Fruit fly (Drosophila melanogaster) whole organism, embryonic: Measurements from ENCODE around the gene CG10068.

Experiments
- Ada2b ChIP-seq: fragments of 200-800 bp; sonication (Bioruptor generic); IDR thresholded peaks from 2 replicates; pipeline ENCODE4 v1.3.6; 2022; ENCODE audit warnings: missing biosample characterization, missing genetic modification characterization
- Awh ChIP-seq: fragments of 200-800 bp; sonication (Bioruptor generic); IDR thresholded peaks from 2 replicates; pipeline ENCODE4, ENCODE4 v1.3.6; 2022; ENCODE audit warnings: missing biosample characterization, missing genetic modification characterization
- Bgb ChIP-seq: fragments of 200-800 bp; sonication (Bioruptor generic); IDR thresholded peaks from 2 replicates; pipeline ENCODE4 v1.3.6; 2022; ENCODE audit warnings: missing biosample characterization, missing genetic modification characterization; ENCODE audit not compliant: partially characterized antibody
- Blimp-1 ChIP-seq: fragments of 200-800 bp; sonication (Bioruptor generic); optimal IDR thresholded peaks from 3 replicates; lab custom pipeline; 2018; ENCODE audit warnings: missing biosample characterization, missing genetic modification characterization, mild to moderate bottlenecking, moderate library complexity, missing genetic modification reagents
- CG11398 ChIP-seq: fragments of 200-800 bp; sonication (Bioruptor generic); optimal IDR thresholded peaks from 2 replicates; lab custom pipeline; 2016; ENCODE audit warnings: missing biosample characterization, missing genetic modification characterization
- CG13894 ChIP-seq: fragments of 200-800 bp; sonication (Bioruptor generic); optimal IDR thresholded peaks from 3 replicates; lab custom pipeline; 2018; ENCODE audit warnings: missing biosample characterization, mild to moderate bottlenecking, missing genetic modification characterization, moderate library complexity
- CG15514 ChIP-seq: fragments of 200-800 bp; sonication (Bioruptor generic); optimal IDR thresholded peaks from 3 replicates; lab custom pipeline; 2017; ENCODE audit warnings: missing biosample characterization, missing genetic modification characterization, mild to moderate bottlenecking, moderate library complexity, missing genetic modification reagents
- CG18764 ChIP-seq: fragments of 200-800 bp; sonication (Bioruptor generic); optimal IDR thresholded peaks from 3 replicates; lab custom pipeline; 2016; ENCODE audit warnings: missing biosample characterization, missing genetic modification characterization
- CG33213 ChIP-seq: fragments of 200-800 bp; sonication (Bioruptor generic); optimal IDR thresholded peaks from 3 replicates; lab custom pipeline; 2016; ENCODE audit warnings: missing biosample characterization, missing genetic modification characterization
- CG42726 ChIP-seq: fragments of 200-800 bp; sonication (Bioruptor generic); IDR thresholded peaks from 2 replicates; pipeline ENCODE4 v1.3.6; 2022; ENCODE audit warnings: missing biosample characterization, missing genetic modification characterization; ENCODE audit not compliant: partially characterized antibody
- CG6175 ChIP-seq: fragments of 200-800 bp; sonication (Bioruptor generic); IDR thresholded peaks from 3 replicates; pipeline ENCODE4 v1.3.6; 2022; ENCODE audit warnings: missing biosample characterization, missing genetic modification characterization
- CG6654 ChIP-seq: fragments of 200-800 bp; sonication (Bioruptor generic); optimal IDR thresholded peaks from 2 replicates; lab custom pipeline; 2017; ENCODE audit warnings: missing biosample characterization, mild to moderate bottlenecking, missing genetic modification characterization
- CG8388 ChIP-seq: fragments of 200-800 bp; sonication (Bioruptor generic); optimal IDR thresholded peaks from 2 replicates; lab custom pipeline; 2019; ENCODE audit warnings: missing biosample characterization, mild to moderate bottlenecking, missing genetic modification characterization, moderate library complexity
- CG9727 ChIP-seq: fragments of 200-800 bp; sonication (Bioruptor generic); optimal IDR thresholded peaks from 3 replicates; lab custom pipeline; 2017; ENCODE audit warnings: missing biosample characterization, mild to moderate bottlenecking, missing genetic modification characterization
- CG9876 ChIP-seq: fragments of 200-800 bp; sonication (Bioruptor generic); optimal IDR thresholded peaks from 2 replicates; lab custom pipeline; 2016; ENCODE audit warnings: missing biosample characterization, missing genetic modification characterization
- CG9932 ChIP-seq: fragments of 200-800 bp; sonication (Bioruptor generic); IDR thresholded peaks from 2 replicates; pipeline ENCODE4 v1.3.6; 2022; ENCODE audit warnings: missing biosample characterization, missing genetic modification characterization
- CoRest ChIP-seq: fragments of 200-800 bp; sonication (Bioruptor generic); optimal IDR thresholded peaks from 3 replicates; lab custom pipeline; 2018; ENCODE audit warnings: missing biosample characterization, mild to moderate bottlenecking, missing genetic modification characterization, moderate library complexity
- Dbx ChIP-seq: fragments of 200-800 bp; sonication (Bioruptor generic); IDR thresholded peaks from 3 replicates; pipeline ENCODE4 v1.3.6; 2022; ENCODE audit warnings: missing biosample characterization, missing genetic modification characterization
- Dip2 ChIP-seq: fragments of 200-800 bp; sonication (Bioruptor generic); IDR thresholded peaks from 2 replicates; pipeline ENCODE4 v1.3.6; 2022; ENCODE audit warnings: missing biosample characterization, missing genetic modification characterization
- H2.0 ChIP-seq: fragments of 200-800 bp; sonication (Bioruptor generic); IDR thresholded peaks from 2 replicates; pipeline ENCODE4 v1.3.6; 2022; ENCODE audit warnings: missing biosample characterization, missing genetic modification characterization
- Hand ChIP-seq: fragments of 200-800 bp; sonication (Bioruptor generic); optimal IDR thresholded peaks from 2 replicates; lab custom pipeline; 2017; ENCODE audit warnings: mild to moderate bottlenecking, missing biosample characterization, missing genetic modification reagents, missing genetic modification characterization
- Hr51 ChIP-seq, 2 experiments: fragments of 200-800 bp; sonication (Bioruptor generic); optimal IDR thresholded peaks; 2 replicates in 1 of 2; 3 replicates in 1 of 2; lab custom pipeline; 2016 to 2018; ENCODE audit warnings: missing biosample characterization in 2 of 2, missing genetic modification characterization in 2 of 2, mild to moderate bottlenecking in 1 of 2, moderate library complexity in 1 of 2
- NC2α ChIP-seq: fragments of 200-800 bp; sonication (Bioruptor generic); optimal IDR thresholded peaks from 2 replicates; lab custom pipeline; 2016; ENCODE audit warnings: missing biosample characterization, missing genetic modification characterization
- NFAT ChIP-seq: fragments of 200-800 bp; sonication (Bioruptor generic); IDR thresholded peaks from 2 replicates; pipeline ENCODE4 v1.3.6; 2022; ENCODE audit warnings: missing biosample characterization, missing genetic modification characterization
- Opbp ChIP-seq: fragments of 200-800 bp; sonication (Bioruptor generic); IDR thresholded peaks from 3 replicates; pipeline ENCODE4 v1.3.6; 2022; ENCODE audit warnings: missing biosample characterization, missing genetic modification characterization; ENCODE audit not compliant: partially characterized antibody
- Rfx ChIP-seq: fragments of 200-800 bp; sonication (Bioruptor generic); IDR thresholded peaks from 2 replicates; pipeline ENCODE4 v1.3.6; 2022; ENCODE audit warnings: missing biosample characterization, missing genetic modification characterization
- Ssrp ChIP-seq: fragments of 200-800 bp; sonication (Bioruptor generic); optimal IDR thresholded peaks from 2 replicates; lab custom pipeline; 2018; ENCODE audit warnings: missing biosample characterization, mild to moderate bottlenecking, missing genetic modification characterization, moderate library complexity
- TFAM ChIP-seq: fragments of 200-800 bp; sonication (Bioruptor generic); optimal IDR thresholded peaks from 2 replicates; lab custom pipeline; 2017; ENCODE audit warnings: missing biosample characterization, missing genetic modification characterization, inconsistent platforms
- ac ChIP-seq: fragments of 200-800 bp; sonication (Bioruptor generic); optimal IDR thresholded peaks from 3 replicates; lab custom pipeline; 2017; ENCODE audit warnings: missing biosample characterization, mild to moderate bottlenecking, missing genetic modification characterization
- ase ChIP-seq: fragments of 200-800 bp; sonication (Bioruptor generic); IDR thresholded peaks from 3 replicates; pipeline ENCODE4 v1.3.6; 2022; ENCODE audit warnings: missing biosample characterization, missing genetic modification characterization
- bbx ChIP-seq: fragments of 200-800 bp; sonication (Bioruptor generic); IDR thresholded peaks from 2 replicates; pipeline ENCODE4 v1.3.6; 2022; ENCODE audit warnings: missing biosample characterization, missing genetic modification characterization; ENCODE audit not compliant: partially characterized antibody
- bcd ChIP-seq: fragments of 200-800 bp; sonication (Bioruptor generic); optimal IDR thresholded peaks from 2 replicates; lab custom pipeline; 2017; ENCODE audit warnings: missing biosample characterization, mild to moderate bottlenecking, missing genetic modification characterization
- bsh ChIP-seq, 2 experiments: fragments of 200-800 bp; sonication (Bioruptor generic); optimal IDR thresholded peaks; 2 replicates each; lab custom pipeline; 2017 to 2018; ENCODE audit warnings: mild to moderate bottlenecking in 2 of 2, missing biosample characterization in 2 of 2, missing genetic modification characterization in 2 of 2, moderate library complexity in 1 of 2
- chm ChIP-seq: fragments of 200-800 bp; sonication (Bioruptor generic); IDR thresholded peaks from 2 replicates; pipeline ENCODE4 v1.3.6; 2022; ENCODE audit warnings: missing biosample characterization, missing genetic modification characterization
- ci ChIP-seq: fragments of 200-800 bp; sonication (Bioruptor generic); IDR thresholded peaks from 3 replicates; pipeline ENCODE4 v1.3.6; 2022; ENCODE audit warnings: missing biosample characterization, missing genetic modification characterization
- exex ChIP-seq: fragments of 200-800 bp; sonication (Bioruptor generic); optimal IDR thresholded peaks from 4 replicates; lab custom pipeline; 2018; ENCODE audit warnings: missing biosample characterization, mild to moderate bottlenecking, missing genetic modification characterization, moderate library complexity
- gro ChIP-seq: fragments of 200-800 bp; sonication (Bioruptor generic); optimal IDR thresholded peaks from 2 replicates; lab custom pipeline; 2016; ENCODE audit warnings: missing biosample characterization, missing genetic modification characterization
- gt ChIP-seq: fragments of 200-800 bp; sonication (Bioruptor generic); IDR thresholded peaks from 2 replicates; pipeline ENCODE4 v1.3.6; 2022; ENCODE audit warnings: missing biosample characterization, missing genetic modification characterization
- hkb ChIP-seq, 2 experiments: fragments of 200-800 bp in 1 of 2; fragments of >200 bp in 1 of 2; sonication (Bioruptor generic) in 1 of 2; IDR thresholded peaks in 1 of 2; optimal IDR thresholded peaks in 1 of 2; 2 replicates each; pipeline versions ENCODE4 v1.3.6 to Lab custom; 2017 to 2022; ENCODE audit warnings: missing biosample characterization in 1 of 2, missing genetic modification characterization in 1 of 2
- kay ChIP-seq: fragments of 200-800 bp; sonication (Bioruptor generic); optimal IDR thresholded peaks from 2 replicates; lab custom pipeline; 2016; ENCODE audit warnings: missing biosample characterization, missing genetic modification characterization
- knrl ChIP-seq: fragments of 200-800 bp; sonication (Bioruptor generic); IDR thresholded peaks from 3 replicates; pipeline ENCODE4 v1.3.6; 2022; ENCODE audit warnings: missing biosample characterization, missing genetic modification characterization; ENCODE audit not compliant: partially characterized antibody
- nom ChIP-seq: fragments of 200-800 bp; sonication (Bioruptor generic); optimal IDR thresholded peaks from 2 replicates; lab custom pipeline; 2017; ENCODE audit warnings: missing biosample characterization, missing genetic modification characterization, mild to moderate bottlenecking, moderate library complexity, missing genetic modification reagents
- onecut ChIP-seq: fragments of 200-800 bp; sonication (Bioruptor generic); IDR thresholded peaks from 2 replicates; pipeline ENCODE4 v1.3.6; 2022; ENCODE audit warnings: missing biosample characterization, missing genetic modification characterization
- otp ChIP-seq: fragments of 200-800 bp; sonication (Bioruptor generic); IDR thresholded peaks from 3 replicates; pipeline ENCODE4, ENCODE4 v1.3.6; 2022; ENCODE audit warnings: missing biosample characterization, missing genetic modification characterization
- pros ChIP-seq: fragments of 200-800 bp; sonication (Bioruptor generic); optimal IDR thresholded peaks from 3 replicates; lab custom pipeline; 2019; ENCODE audit warnings: missing biosample characterization, mild to moderate bottlenecking, missing genetic modification characterization, moderate library complexity
- tap ChIP-seq: fragments of 200-800 bp; optimal IDR thresholded peaks from 3 replicates; lab custom pipeline; 2019; ENCODE audit warnings: missing biosample characterization, mild to moderate bottlenecking, missing genetic modification characterization, moderate library complexity
- toy ChIP-seq: fragments of 200-800 bp; sonication (Bioruptor generic); IDR thresholded peaks from 2 replicates; pipeline ENCODE4 v1.3.6; 2022; ENCODE audit warnings: missing biosample characterization, missing genetic modification characterization
- zf30C ChIP-seq: fragments of 200-800 bp; sonication (Bioruptor generic); optimal IDR thresholded peaks from 3 replicates; lab custom pipeline; 2018; ENCODE audit warnings: missing biosample characterization, mild to moderate bottlenecking, missing genetic modification characterization

Gene CG10068

DNA sequence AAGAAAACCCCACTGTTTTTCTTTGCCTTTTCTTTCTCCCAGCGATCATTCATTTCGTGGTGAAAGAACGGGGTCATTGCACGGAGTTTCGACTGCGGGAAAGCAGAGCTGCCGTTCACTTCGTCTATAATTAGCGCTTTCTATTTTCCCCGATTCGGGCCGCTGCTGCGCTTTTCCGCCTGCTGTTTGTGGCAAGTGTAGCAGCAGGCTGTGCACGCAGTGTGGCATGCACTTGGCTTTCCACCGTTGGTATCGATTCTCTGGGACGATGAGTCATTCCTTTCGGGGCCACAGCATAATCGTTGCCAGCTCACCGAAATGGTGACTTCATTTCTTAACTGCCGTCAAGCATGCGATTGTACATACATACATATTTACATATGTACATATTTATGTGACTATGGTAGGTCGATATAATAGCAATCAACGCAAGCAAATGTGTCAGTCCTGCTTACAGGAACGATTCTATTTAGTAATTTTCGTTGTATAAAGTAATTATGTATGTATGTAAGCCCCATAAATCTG, 38.9 kb downstream of the CG10068 start:
- TF ChIP-seq Rfx (0 out of 2 replicates have a peak, but pooled peaks have one; percentile 8), Blimp-1 (GFP tag; lab: Kevin White, UChicago) (no peak), zf30C (peak; percentile 6), knrl (0 out of 3 replicates have a peak, but pooled peaks have one; percentile 18), CG15514 (no peak), hkb (optimal IDR thresholded peaks at IDR 0.05; lab: Kevin White, UChicago) (no peak), hkb (GFP tag; IDR thresholded peaks at IDR 0.05; lab: Robert Waterston, UW) (0 out of 2 replicates have a peak, but pooled peaks have one; percentile 32), Bgb (GFP tag; lab: Robert Waterston, UW) (0 out of 2 replicates have a peak, but pooled peaks have one; percentile 22), Hand (peak; percentile 14), CG11398 (GFP tag; lab: Kevin White, UChicago) (no peak), NFAT (0 out of 2 replicates have a peak, but pooled peaks have one; percentile 21), kay (GFP tag; lab: Kevin White, UChicago) (peak; percentile 84), CG18764 (GFP tag; lab: Kevin White, UChicago) (no peak), CG42726 (GFP tag; lab: Robert Waterston, UW) (no peak), Ada2b (no peak), ase (no peak), CG13894 (no peak), Awh (no peak), onecut (GFP tag; lab: Robert Waterston, UW) (peak; percentile 70), bcd (GFP tag; lab: Kevin White, UChicago) (no peak), gt (GFP tag; lab: Robert Waterston, UW) (no peak), nom (GFP tag; lab: Kevin White, UChicago) (peak; percentile 26), bbx (GFP tag; lab: Robert Waterston, UW) (peak; percentile 62), Hr51 (GFP tag; optimal IDR thresholded peaks at IDR 0.05; lab: Kevin White, UChicago) (no peak), TFAM (no peak), CG9876 (GFP tag; lab: Kevin White, UChicago) (no peak), ac (GFP tag; lab: Kevin White, UChicago) (no peak), Dbx (0 out of 3 replicates have a peak, but pooled peaks have one; percentile 23), CoRest (no peak), chm (GFP tag; lab: Robert Waterston, UW) (0 out of 2 replicates have a peak, but pooled peaks have one; percentile 47), tap (tag; lab: Kevin White, UChicago) (no peak), CG6175 (GFP tag; lab: Robert Waterston, UW) (peak; percentile 74; the same call in 2 of the 3 replicates), CG9727 (peak; percentile 11), Ssrp (tag; lab: Kevin White, UChicago) (no peak), exex (tag; lab: Kevin White, UChicago) (peak; percentile 54), toy (GFP tag; lab: Robert Waterston, UW) (no peak), Dip2 (GFP tag; lab: Robert Waterston, UW) (no peak), bsh (GFP tag; optimal IDR thresholded peaks at IDR 0.05; lab: Kevin White, UChicago) (no peak), NC2α (GFP tag; lab: Kevin White, UChicago) (no peak), otp (GFP tag; lab: Robert Waterston, UW) (no peak; the same call in 2 of the 3 replicates), gro (GFP tag; lab: Kevin White, UChicago) (no peak), ci (GFP tag; lab: Robert Waterston, UW) (peak; percentile 35; the same call in 1 of the 3 replicates), CG6654 (GFP tag; lab: Kevin White, UChicago) (no peak), Opbp (no peak), H2.0 (GFP tag; lab: Robert Waterston, UW) (peak; percentile 5; the same call in 1 of the 2 replicates), CG8388 (GFP tag; lab: Kevin White, UChicago) (no peak), pros (GFP tag; lab: Kevin White, UChicago) (peak; percentile 79), CG33213 (no peak), CG9932 (peak; percentile 34; the same call in 1 of the 2 replicates)
